Worm (Caenorhabditis elegans) whole organism, early embryonic: ENCODE measurements around the gene C45B11.6.
A peak's percentile ranks its signal among the peaks of the same experiment; 100 is the strongest.

Experiments
- B0310.2 ChIP-seq: sonication (generic microtip); optimal IDR thresholded peaks from 2 replicates; lab custom pipeline; 2016; ENCODE audit warnings: mild to moderate bottlenecking, missing genetic modification characterization, missing compliant biosample characterization
- F13C5.2 ChIP-seq: sonication (generic microtip); optimal IDR thresholded peaks from 2 replicates; lab custom pipeline; 2017; ENCODE audit warnings: mild to moderate bottlenecking, missing genetic modification characterization, inconsistent platforms, missing compliant biosample characterization
- aly-1 ChIP-seq: sonication (generic microtip); optimal IDR thresholded peaks from 2 replicates; lab custom pipeline; 2016; ENCODE audit warnings: missing genetic modification characterization, missing compliant biosample characterization
- ama-1 ChIP-seq: fragments of 150-350 bp; optimal IDR thresholded peaks from 2 replicates; lab custom pipeline; 2014
- ceh-13 ChIP-seq: fragments of 200-800 bp; sonication (Bioruptor generic); optimal IDR thresholded peaks from 2 replicates; lab custom pipeline; 2018; ENCODE audit warnings: mild to moderate bottlenecking, missing genetic modification characterization, missing compliant biosample characterization
- ceh-36 ChIP-seq: sonication (generic microtip); optimal IDR thresholded peaks from 2 replicates; lab custom pipeline; 2016; ENCODE audit warnings: missing genetic modification characterization, inconsistent platforms, missing compliant biosample characterization
- ets-7 ChIP-seq: sonication (generic microtip); optimal IDR thresholded peaks from 2 replicates; lab custom pipeline; 2016; ENCODE audit warnings: missing genotype, missing genetic modification characterization, missing compliant biosample characterization
- flt-1 ChIP-seq: fragments of 200-800 bp; sonication (Bioruptor generic); IDR thresholded peaks from 2 replicates; pipeline ENCODE4 v1.3.6; 2022; ENCODE audit warnings: missing genetic modification characterization, missing compliant biosample characterization
- hmbx-1 ChIP-seq: sonication (generic microtip); optimal IDR thresholded peaks from 2 replicates; lab custom pipeline; 2016; ENCODE audit warnings: mild to moderate bottlenecking, missing genetic modification characterization, missing compliant biosample characterization
- hmg-4 ChIP-seq: fragments of 200-800 bp; sonication (Bioruptor generic); optimal IDR thresholded peaks from 2 replicates; lab custom pipeline; 2018; ENCODE audit warnings: mild to moderate bottlenecking, missing genetic modification characterization, missing compliant biosample characterization
- hnd-1 ChIP-seq: sonication (generic microtip); optimal IDR thresholded peaks from 2 replicates; lab custom pipeline; 2016; ENCODE audit warnings: missing genetic modification characterization, missing compliant biosample characterization
- pes-1 ChIP-seq: fragments of 200-800 bp; sonication (Bioruptor generic); IDR thresholded peaks from 2 replicates; pipeline ENCODE4 v1.3.6; 2022; ENCODE audit warnings: missing genetic modification reagents, missing genetic modification characterization, missing compliant biosample characterization
- scrt-1 ChIP-seq: fragments of 200-800 bp; sonication (Bioruptor generic); IDR thresholded peaks from 2 replicates; pipeline ENCODE4 v1.3.6; 2022; ENCODE audit warnings: missing genetic modification characterization, missing compliant biosample characterization
- sea-1 ChIP-seq: fragments of 200-800 bp; sonication (Bioruptor generic); conservative IDR thresholded peaks from 2 replicates; pipeline ENCODE4 v1.3.6; 2022; ENCODE audit warnings: missing genetic modification characterization, missing compliant biosample characterization
- tbx-11 ChIP-seq: fragments of 200-800 bp; sonication (Bioruptor generic); IDR thresholded peaks from 2 replicates; pipeline ENCODE4 v1.3.6; 2022; ENCODE audit warnings: missing genetic modification characterization, missing compliant biosample characterization
- tbx-37 ChIP-seq: fragments of 200-800 bp; sonication (Bioruptor generic); conservative IDR thresholded peaks from 2 replicates; pipeline ENCODE4 v1.3.6; 2022; ENCODE audit warnings: missing genetic modification reagents, missing genetic modification characterization, missing compliant biosample characterization
- tra-4 ChIP-seq: sonication (generic microtip); optimal IDR thresholded peaks from 2 replicates; lab custom pipeline; 2017; ENCODE audit warnings: missing genetic modification characterization, missing compliant biosample characterization

The C45B11.6 gene

DNA sequence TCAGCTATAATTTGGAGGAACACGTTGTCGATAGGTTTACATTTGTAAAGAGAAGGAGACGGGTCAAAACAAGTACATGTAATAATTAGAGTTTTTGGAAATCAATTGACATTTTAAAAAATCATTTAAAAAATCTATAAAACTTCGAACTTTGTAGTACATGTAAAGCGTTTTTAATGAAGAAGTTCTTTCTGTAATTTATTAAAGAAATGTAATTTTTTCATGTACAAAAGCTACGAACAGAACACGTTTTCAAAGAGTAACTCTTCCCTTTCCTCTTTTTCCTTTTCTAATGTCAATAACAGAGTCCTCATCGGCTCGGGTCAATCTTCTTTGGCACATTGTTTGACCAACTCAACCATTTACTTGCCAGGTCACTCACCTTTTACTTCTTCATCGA, at the start of gene C45B11.6:
Gene C45B11.6 (plus strand): TSS at position 301 of the 400 bp plus-strand sequence.
- TF ChIP-seq tbx-37 (GFP tag; lab: Robert Waterston, UW): no peak

- TF ChIP-seq ceh-36 (tag; lab: Kevin White, UChicago): no peak
- TF ChIP-seq tbx-37 (GFP tag; lab: Robert Waterston, UW): no peak
- TF ChIP-seq ceh-13 (GFP tag; lab: Kevin White, UChicago): no peak
- TF ChIP-seq tra-4 (tag; lab: Kevin White, UChicago): no peak
- TF ChIP-seq hmg-4 (GFP tag; lab: Kevin White, UChicago): no peak
- no peak for TF ChIP-seq aly-1 (tag; lab: Kevin White, UChicago)
- no peak for TF ChIP-seq sea-1 (GFP tag; lab: Robert Waterston, UW)
- TF ChIP-seq hnd-1 (tag; lab: Kevin White, UChicago): no peak
- TF ChIP-seq F13C5.2 (tag; lab: Kevin White, UChicago): no peak
- no peak for TF ChIP-seq scrt-1 (GFP tag; lab: Robert Waterston, UW)
Observed at ce11 chrV:10998797-10999196, 45.1 kb upstream of the C45B11.6 start, which contains the start of gene F53B7.7. Gene F53B7.7 (plus strand): TSS chrV:10999097.

ce11 chrV:11000650-11001049, 43.2 kb upstream of the C45B11.6 start, which contains the start of gene isy-1:
Gene isy-1 (minus strand): TSS chrV:11000699.
- peak; percentile 23 for TF ChIP-seq F13C5.2 (tag; lab: Kevin White, UChicago)
- TF ChIP-seq B0310.2: no peak

ce11 chrV:11002434-11002833, 41.4 kb upstream of the C45B11.6 start, which contains the start of gene F53B7.4:
Gene F53B7.4 (minus strand): TSS chrV:11002534.
- no peak for TF ChIP-seq hmg-4 (GFP tag; lab: Kevin White, UChicago)
- no peak for TF ChIP-seq sea-1 (GFP tag; lab: Robert Waterston, UW)
- no peak for TF ChIP-seq pes-1 (GFP tag; lab: Robert Waterston, UW)
- TF ChIP-seq ama-1 (lab: Kevin White, UChicago): no peak
- no peak for TF ChIP-seq tbx-37 (GFP tag; lab: Robert Waterston, UW)
- no peak for TF ChIP-seq ets-7 (tag; lab: Kevin White, UChicago)
- no peak for TF ChIP-seq scrt-1 (GFP tag; lab: Robert Waterston, UW)

- no peak for TF ChIP-seq scrt-1 (GFP tag; lab: Robert Waterston, UW)
- no peak for TF ChIP-seq tbx-11
- no peak for TF ChIP-seq ama-1 (lab: Kevin White, UChicago)
- TF ChIP-seq tbx-37 (GFP tag; lab: Robert Waterston, UW): no peak
- no peak for TF ChIP-seq B0310.2
- TF ChIP-seq aly-1 (tag; lab: Kevin White, UChicago): no peak
- TF ChIP-seq ets-7 (tag; lab: Kevin White, UChicago): no peak
- no peak for TF ChIP-seq sea-1 (GFP tag; lab: Robert Waterston, UW)
- TF ChIP-seq ceh-36 (tag; lab: Kevin White, UChicago): no peak
- TF ChIP-seq ceh-13 (GFP tag; lab: Kevin White, UChicago): no peak
- no peak for TF ChIP-seq hmg-4 (GFP tag; lab: Kevin White, UChicago)
- TF ChIP-seq tra-4 (tag; lab: Kevin White, UChicago): no peak
- TF ChIP-seq hmbx-1 (tag; lab: Kevin White, UChicago): no peak
- TF ChIP-seq flt-1 (GFP tag; lab: Robert Waterston, UW): no peak
- no peak for TF ChIP-seq pes-1 (GFP tag; lab: Robert Waterston, UW)
Observed at ce11 chrV:11004094-11004493, 39.8 kb upstream of the C45B11.6 start.

DNA sequence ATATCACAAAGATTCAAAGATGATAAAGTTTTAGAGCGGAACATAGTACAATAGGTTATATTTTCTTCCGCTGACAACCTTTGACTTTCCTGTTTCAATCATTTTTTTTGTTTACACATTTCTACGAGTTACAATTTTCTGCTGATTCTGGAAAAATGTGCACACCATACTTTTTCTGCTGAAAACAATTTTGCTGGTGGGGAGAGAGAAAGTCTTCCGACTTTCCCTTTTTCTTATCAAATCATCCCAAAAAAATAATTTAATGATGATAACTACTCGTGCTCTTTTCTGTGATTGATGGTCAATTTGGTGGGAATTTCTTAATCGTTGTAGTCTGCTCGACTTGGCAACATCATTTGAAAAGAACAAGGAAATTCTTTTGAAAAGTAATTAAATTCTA, 36.2 kb upstream of the C45B11.6 start:
- TF ChIP-seq F13C5.2 (tag; lab: Kevin White, UChicago) (no peak), ets-7 (tag; lab: Kevin White, UChicago) (no peak), hmbx-1 (tag; lab: Kevin White, UChicago) (no peak), aly-1 (tag; lab: Kevin White, UChicago) (no peak), flt-1 (GFP tag; lab: Robert Waterston, UW) (no peak), ama-1 (lab: Kevin White, UChicago) (no peak), ceh-13 (GFP tag; lab: Kevin White, UChicago) (no peak), pes-1 (GFP tag; lab: Robert Waterston, UW) (no peak), scrt-1 (GFP tag; lab: Robert Waterston, UW) (no peak), ceh-36 (tag; lab: Kevin White, UChicago) (no peak), tbx-37 (GFP tag; lab: Robert Waterston, UW) (no peak), hmg-4 (GFP tag; lab: Kevin White, UChicago) (no peak), B0310.2 (no peak), hnd-1 (tag; lab: Kevin White, UChicago) (no peak), tra-4 (tag; lab: Kevin White, UChicago) (no peak), tbx-11 (no peak), sea-1 (GFP tag; lab: Robert Waterston, UW) (no peak)

ce11 chrV:11009124-11009524, 34.7 kb upstream of the C45B11.6 start:
- no peak for TF ChIP-seq aly-1 (tag; lab: Kevin White, UChicago)
- TF ChIP-seq F13C5.2 (tag; lab: Kevin White, UChicago): no peak
- no peak for TF ChIP-seq tbx-11
- TF ChIP-seq B0310.2: no peak
- TF ChIP-seq hmbx-1 (tag; lab: Kevin White, UChicago): no peak
- TF ChIP-seq ets-7 (tag; lab: Kevin White, UChicago): no peak
- no peak for TF ChIP-seq tra-4 (tag; lab: Kevin White, UChicago)

ce11 chrV:11010768-11011167, 33.1 kb upstream of the C45B11.6 start:
- TF ChIP-seq tra-4 (tag; lab: Kevin White, UChicago) (no peak), tbx-11 (no peak), ceh-13 (GFP tag; lab: Kevin White, UChicago) (no peak), ceh-36 (tag; lab: Kevin White, UChicago) (no peak), aly-1 (tag; lab: Kevin White, UChicago) (no peak), tbx-37 (GFP tag; lab: Robert Waterston, UW) (no peak), B0310.2 (no peak), sea-1 (GFP tag; lab: Robert Waterston, UW) (no peak), flt-1 (GFP tag; lab: Robert Waterston, UW) (no peak), pes-1 (GFP tag; lab: Robert Waterston, UW) (no peak), hmg-4 (GFP tag; lab: Kevin White, UChicago) (no peak), ama-1 (lab: Kevin White, UChicago) (no peak), F13C5.2 (tag; lab: Kevin White, UChicago) (no peak), hnd-1 (tag; lab: Kevin White, UChicago) (no peak), ets-7 (tag; lab: Kevin White, UChicago) (no peak), scrt-1 (GFP tag; lab: Robert Waterston, UW) (no peak), hmbx-1 (tag; lab: Kevin White, UChicago) (no peak)
